Worm (Caenorhabditis elegans) whole organism, L3 larva: ENCODE measurements around the gene srh-279.
A peak's percentile ranks its signal among the peaks of the same experiment; 100 is the strongest.

ENCODE experiments used
- R02D3.7 ChIP-seq: fragments of 150-350 bp; optimal IDR thresholded peaks from 2 replicates; lab custom pipeline; 2014; ENCODE audit warnings: missing biosample characterization, missing genetic modification characterization
- aly-2 ChIP-seq: fragments of 150-350 bp; optimal IDR thresholded peaks from 2 replicates; lab custom pipeline; 2014; ENCODE audit warnings: missing biosample characterization, missing genetic modification characterization
- ama-1 ChIP-seq: fragments of 150-350 bp; optimal IDR thresholded peaks from 2 replicates; lab custom pipeline; 2018
- ceh-16 ChIP-seq: sonication (generic microtip); optimal IDR thresholded peaks from 2 replicates; lab custom pipeline; 2017; ENCODE audit warnings: missing biosample characterization, missing genetic modification characterization
- ceh-28 ChIP-seq: fragments of 150-350 bp; optimal IDR thresholded peaks from 2 replicates; lab custom pipeline; 2014; ENCODE audit warnings: missing biosample characterization, missing genetic modification reagents, missing genetic modification characterization
- ceh-82 ChIP-seq: fragments of 150-350 bp; optimal IDR thresholded peaks from 2 replicates; lab custom pipeline; 2014; ENCODE audit warnings: missing biosample characterization, missing genetic modification characterization
- ceh-9 ChIP-seq: sonication (generic microtip); optimal IDR thresholded peaks from 2 replicates; lab custom pipeline; 2018; ENCODE audit warnings: missing biosample characterization, missing genetic modification characterization
- egl-27 ChIP-seq: sonication (generic microtip); optimal IDR thresholded peaks from 4 replicates; lab custom pipeline; 2017; ENCODE audit warnings: missing biosample characterization, missing genetic modification reagents, missing genetic modification characterization
- elt-1 ChIP-seq: fragments of 150-350 bp; optimal IDR thresholded peaks from 2 replicates; lab custom pipeline; 2014; ENCODE audit warnings: missing biosample characterization, missing genetic modification characterization
- elt-2 ChIP-seq: sonication (generic microtip); optimal IDR thresholded peaks from 2 replicates; lab custom pipeline; 2016; ENCODE audit warnings: missing genetic modification reagents, mild to moderate bottlenecking, missing genetic modification characterization, missing compliant biosample characterization
- elt-3 ChIP-seq, 3 experiments: fragments of 150-350 bp in 1 of 3; sonication (generic microtip) in 2 of 3; optimal IDR thresholded peaks; 2 replicates in 2 of 3; 4 replicates in 1 of 3; lab custom pipeline; 2014 to 2017; ENCODE audit warnings: missing biosample characterization in 3 of 3, missing genetic modification characterization in 3 of 3
- eor-1 ChIP-seq, 2 experiments: fragments of 150-350 bp; optimal IDR thresholded peaks; 2 replicates each; lab custom pipeline; 2014 to 2018; ENCODE audit warnings: missing biosample characterization in 2 of 2, missing genetic modification characterization in 2 of 2
- fkh-10 ChIP-seq: sonication (generic microtip); optimal IDR thresholded peaks from 2 replicates; lab custom pipeline; 2017; ENCODE audit warnings: missing biosample characterization, missing genetic modification reagents, missing genetic modification characterization
- fkh-2 ChIP-seq: fragments of 150-350 bp; optimal IDR thresholded peaks from 2 replicates; lab custom pipeline; 2014; ENCODE audit warnings: missing biosample characterization, missing genetic modification reagents, missing genetic modification characterization
- fos-1 ChIP-seq: fragments of 150-350 bp; optimal IDR thresholded peaks from 2 replicates; lab custom pipeline; 2014; ENCODE audit warnings: missing biosample characterization, missing genetic modification characterization
- hmg-11 ChIP-seq: sonication (generic microtip); optimal IDR thresholded peaks from 2 replicates; lab custom pipeline; 2016; ENCODE audit warnings: missing genetic modification characterization, missing compliant biosample characterization
- jun-1 ChIP-seq: fragments of 150-350 bp; optimal IDR thresholded peaks from 2 replicates; lab custom pipeline; 2014; ENCODE audit warnings: missing biosample characterization, missing genetic modification reagents, missing genetic modification characterization
- lin-15B ChIP-seq: fragments of 150-350 bp; optimal IDR thresholded peaks from 2 replicates; lab custom pipeline; 2014; ENCODE audit warnings: missing biosample characterization, missing genetic modification characterization
- lin-39 ChIP-seq: fragments of 150-350 bp; optimal IDR thresholded peaks from 2 replicates; lab custom pipeline; 2018; ENCODE audit warnings: missing biosample characterization, missing genetic modification reagents, missing genetic modification characterization
- mdl-1 ChIP-seq: fragments of 150-350 bp; optimal IDR thresholded peaks from 2 replicates; lab custom pipeline; 2014; ENCODE audit warnings: missing biosample characterization, missing genetic modification characterization
- mml-1 ChIP-seq: fragments of 150-350 bp; sonication (generic microtip); optimal IDR thresholded peaks from 3 replicates; lab custom pipeline; 2014; ENCODE audit warnings: missing biosample characterization, missing genetic modification characterization
- nhr-12 ChIP-seq: fragments of 150-350 bp; optimal IDR thresholded peaks from 2 replicates; lab custom pipeline; 2014; ENCODE audit warnings: missing biosample characterization, missing genetic modification characterization
- nhr-23 ChIP-seq: fragments of 150-350 bp; optimal IDR thresholded peaks from 2 replicates; lab custom pipeline; 2014; ENCODE audit warnings: missing biosample characterization, missing genetic modification reagents, missing genetic modification characterization
- nhr-237 ChIP-seq: fragments of 150-350 bp; optimal IDR thresholded peaks from 2 replicates; lab custom pipeline; 2014; ENCODE audit warnings: missing biosample characterization, missing genetic modification characterization
- nhr-25 ChIP-seq: sonication (generic microtip); optimal IDR thresholded peaks from 2 replicates; lab custom pipeline; 2017; ENCODE audit warnings: missing biosample characterization, missing genetic modification characterization
- nhr-43 ChIP-seq: sonication (generic microtip); optimal IDR thresholded peaks from 2 replicates; lab custom pipeline; 2016; ENCODE audit warnings: mild to moderate bottlenecking, missing genetic modification characterization, missing compliant biosample characterization; ENCODE audit not compliant: poor library complexity, severe bottlenecking
- nhr-67 ChIP-seq: fragments of 150-350 bp; optimal IDR thresholded peaks from 2 replicates; lab custom pipeline; 2014; ENCODE audit warnings: missing biosample characterization, missing genetic modification characterization
- nhr-76 ChIP-seq: fragments of 150-350 bp; sonication (generic microtip); optimal IDR thresholded peaks from 5 replicates; lab custom pipeline; 2014; ENCODE audit warnings: missing biosample characterization, missing genetic modification characterization
- pha-4 ChIP-seq: fragments of 150-350 bp; optimal IDR thresholded peaks from 2 replicates; lab custom pipeline; 2014; ENCODE audit warnings: missing biosample characterization, missing genetic modification reagents, missing genetic modification characterization
- pqm-1 ChIP-seq: fragments of 150-350 bp; optimal IDR thresholded peaks from 2 replicates; lab custom pipeline; 2017; ENCODE audit warnings: missing biosample characterization, missing genetic modification characterization, inconsistent platforms
- sea-2 ChIP-seq: fragments of 150-350 bp; sonication (generic microtip); optimal IDR thresholded peaks from 4 replicates; lab custom pipeline; 2014; ENCODE audit warnings: missing biosample characterization, missing genetic modification reagents, missing genetic modification characterization
- skn-1 ChIP-seq: fragments of 150-350 bp; optimal IDR thresholded peaks from 2 replicates; lab custom pipeline; 2014; ENCODE audit warnings: missing biosample characterization, missing genetic modification characterization
- tbx-2 ChIP-seq: sonication (generic microtip); optimal IDR thresholded peaks from 2 replicates; lab custom pipeline; 2016; ENCODE audit warnings: mild to moderate bottlenecking, missing genetic modification characterization, missing compliant biosample characterization
- unc-39 ChIP-seq: sonication (generic microtip); optimal IDR thresholded peaks from 4 replicates; lab custom pipeline; 2017; ENCODE audit warnings: missing biosample characterization, missing genetic modification characterization
- zag-1 ChIP-seq: fragments of 150-350 bp; optimal IDR thresholded peaks from 2 replicates; lab custom pipeline; 2014; ENCODE audit warnings: missing biosample characterization, missing genetic modification characterization
- ztf-4 ChIP-seq: fragments of 150-350 bp; optimal IDR thresholded peaks from 2 replicates; lab custom pipeline; 2014; ENCODE audit warnings: missing biosample characterization, missing genetic modification characterization

The srh-279 gene

ce11 chrV:16192114-16192513, at the start of gene srh-279:
Gene srh-279 (plus strand): TSS chrV:16192414.
- TF ChIP-seq ceh-16 (tag; lab: Kevin White, UChicago) (no peak), pha-4 (tag; lab: Kevin White, UChicago) (no peak), nhr-43 (tag; lab: Kevin White, UChicago) (no peak), nhr-67 (tag; lab: Kevin White, UChicago) (no peak), ama-1 (no peak), ceh-9 (tag; lab: Kevin White, UChicago) (no peak), elt-1 (tag; lab: Kevin White, UChicago) (no peak), sea-2 (GFP tag; lab: Kevin White, UChicago) (no peak), eor-1 (tag; optimal IDR thresholded peaks at IDR 0.05; lab: Kevin White, UChicago) (no peak), fkh-10 (GFP tag; lab: Kevin White, UChicago) (no peak), hmg-11 (tag; lab: Kevin White, UChicago) (no peak), ceh-82 (tag; lab: Kevin White, UChicago) (no peak)

ce11 chrV:16143066-16143581, 49.1 kb upstream of the srh-279 start, which contains the start of gene fbxa-88:
Gene fbxa-88 (minus strand): TSS chrV:16143116.
- TF ChIP-seq unc-39: no peak
- no peak for TF ChIP-seq nhr-237 (tag; lab: Kevin White, UChicago)
- TF ChIP-seq elt-2 (tag; lab: Kevin White, UChicago): peak; percentile 80
- TF ChIP-seq skn-1 (tag; lab: Kevin White, UChicago): peak; percentile 15
- peak; percentile 58 for TF ChIP-seq pqm-1 (tag; lab: Kevin White, UChicago)
- no peak for TF ChIP-seq fkh-10 (GFP tag; lab: Kevin White, UChicago)

- TF ChIP-seq nhr-43 (tag; lab: Kevin White, UChicago) (no peak), mdl-1 (tag; lab: Kevin White, UChicago) (no peak), ceh-16 (tag; lab: Kevin White, UChicago) (no peak), elt-2 (tag; lab: Kevin White, UChicago) (no peak), skn-1 (tag; lab: Kevin White, UChicago) (no peak), ztf-4 (tag; lab: Kevin White, UChicago) (no peak), nhr-12 (tag; lab: Kevin White, UChicago) (no peak), sea-2 (GFP tag; lab: Kevin White, UChicago) (no peak), lin-15B (tag; lab: Kevin White, UChicago) (no peak), R02D3.7 (tag; lab: Kevin White, UChicago) (no peak), nhr-76 (tag; lab: Kevin White, UChicago) (no peak)
Measured at ce11 chrV:16145009-16145408, 47.2 kb upstream of the srh-279 start.

- TF ChIP-seq elt-3 (tag; optimal IDR thresholded peaks at IDR 0.05; lab: Kevin White, UChicago) (no peak), elt-2 (tag; lab: Kevin White, UChicago) (peak; percentile 15), nhr-43 (tag; lab: Kevin White, UChicago) (no peak), lin-39 (tag; lab: Kevin White, UChicago) (no peak), fkh-2 (tag; lab: Kevin White, UChicago) (no peak), hmg-11 (tag; lab: Kevin White, UChicago) (no peak), skn-1 (tag; lab: Kevin White, UChicago) (no peak), aly-2 (tag; lab: Kevin White, UChicago) (no peak), jun-1 (no peak)
Measured at ce11 chrV:16148805-16149204, 43.4 kb upstream of the srh-279 start, which contains the start of gene F10A3.4. Gene F10A3.4 (plus strand): TSS chrV:16149105.

ce11 chrV:16153375-16153774, 38.8 kb upstream of the srh-279 start, which contains the start of gene str-254:
Gene str-254 (minus strand): TSS chrV:16153475.
- no peak for TF ChIP-seq fkh-2 (tag; lab: Kevin White, UChicago)
- TF ChIP-seq ceh-9 (tag; lab: Kevin White, UChicago): no peak
- TF ChIP-seq fos-1: no peak
- no peak for TF ChIP-seq nhr-23 (tag; lab: Kevin White, UChicago)
- no peak for TF ChIP-seq nhr-67 (tag; lab: Kevin White, UChicago)
- TF ChIP-seq mdl-1 (tag; lab: Kevin White, UChicago): no peak
- no peak for TF ChIP-seq mml-1 (tag; lab: Kevin White, UChicago)
- no peak for TF ChIP-seq jun-1
- no peak for TF ChIP-seq aly-2 (tag; lab: Kevin White, UChicago)
- no peak for TF ChIP-seq tbx-2 (tag; lab: Kevin White, UChicago)
- no peak for TF ChIP-seq egl-27 (tag; lab: Kevin White, UChicago)
- TF ChIP-seq ceh-28 (tag; lab: Kevin White, UChicago): no peak
- no peak for TF ChIP-seq zag-1 (tag; lab: Kevin White, UChicago)
- no peak for TF ChIP-seq nhr-237 (tag; lab: Kevin White, UChicago)
- TF ChIP-seq nhr-25: no peak
- TF ChIP-seq sea-2 (GFP tag; lab: Kevin White, UChicago): no peak
